Worm (Caenorhabditis elegans) whole organism, mixed stage, embryonic: Measurements from ENCODE around the gene W01A11.1.

Experiments
- M03D4.4 ChIP-seq: sonication (generic microtip); optimal IDR thresholded peaks from 2 replicates; lab custom pipeline; 2017; ENCODE audit warnings: mild to moderate bottlenecking, missing genetic modification characterization, missing compliant biosample characterization
- bed-3 ChIP-seq: fragments of 200-800 bp; sonication (Bioruptor generic); optimal IDR thresholded peaks from 3 replicates; lab custom pipeline; 2018; ENCODE audit warnings: mild to moderate bottlenecking, missing genetic modification characterization, moderate library complexity, missing compliant biosample characterization
- blmp-1 ChIP-seq: fragments of 150-350 bp; optimal IDR thresholded peaks from 2 replicates; lab custom pipeline; 2014; ENCODE audit warnings: missing biosample characterization, missing genetic modification characterization
- ceh-39 ChIP-seq: fragments of 150-350 bp; optimal IDR thresholded peaks from 2 replicates; lab custom pipeline; 2014; ENCODE audit warnings: missing biosample characterization, missing genetic modification characterization
- ceh-43 ChIP-seq: fragments of 200-800 bp; sonication (Bioruptor generic); optimal IDR thresholded peaks from 2 replicates; lab custom pipeline; 2018; ENCODE audit warnings: mild to moderate bottlenecking, missing genetic modification characterization, moderate library complexity, missing compliant biosample characterization
- ceh-83 ChIP-seq: fragments of 200-800 bp; sonication (Bioruptor generic); optimal IDR thresholded peaks from 2 replicates; lab custom pipeline; 2018; ENCODE audit warnings: mild to moderate bottlenecking, missing genetic modification characterization, missing compliant biosample characterization
- ces-1 ChIP-seq: fragments of 150-350 bp; optimal IDR thresholded peaks from 2 replicates; lab custom pipeline; 2014; ENCODE audit warnings: missing biosample characterization, missing genetic modification reagents, missing genetic modification characterization
- cnd-1 ChIP-seq: fragments of 200-800 bp; sonication (Bioruptor generic); optimal IDR thresholded peaks from 2 replicates; lab custom pipeline; 2018; ENCODE audit warnings: mild to moderate bottlenecking, missing genetic modification characterization, missing compliant biosample characterization
- drap-1 ChIP-seq: fragments of 200-800 bp; sonication (Bioruptor generic); optimal IDR thresholded peaks from 3 replicates; lab custom pipeline; 2018; ENCODE audit warnings: mild to moderate bottlenecking, missing genetic modification characterization, missing compliant biosample characterization
- elt-1 ChIP-seq: sonication (generic microtip); optimal IDR thresholded peaks from 2 replicates; lab custom pipeline; 2017; ENCODE audit warnings: missing genetic modification characterization, mild to moderate bottlenecking, missing compliant biosample characterization, antibody characterized with exemption, moderate library complexity, borderline replicate concordance; ENCODE audit not compliant: insufficient read depth
- elt-3 ChIP-seq: fragments of 150-350 bp; optimal IDR thresholded peaks from 2 replicates; lab custom pipeline; 2014; ENCODE audit warnings: missing biosample characterization, missing genetic modification characterization
- flh-1 ChIP-seq: fragments of 200-800 bp; sonication (Bioruptor generic); optimal IDR thresholded peaks from 2 replicates; lab custom pipeline; 2018; ENCODE audit warnings: mild to moderate bottlenecking, missing genetic modification characterization, moderate library complexity, missing compliant biosample characterization
- ham-2 ChIP-seq: fragments of 200-800 bp; sonication (Bioruptor generic); optimal IDR thresholded peaks from 2 replicates; lab custom pipeline; 2018; ENCODE audit warnings: mild to moderate bottlenecking, missing genetic modification characterization, missing compliant biosample characterization
- hlh-1 ChIP-seq: fragments of 150-350 bp; optimal IDR thresholded peaks from 2 replicates; lab custom pipeline; 2014; ENCODE audit warnings: missing biosample characterization, missing genetic modification reagents, missing genetic modification characterization
- lin-13 ChIP-seq: fragments of 150-350 bp; optimal IDR thresholded peaks from 2 replicates; lab custom pipeline; 2014; ENCODE audit warnings: missing biosample characterization, missing genetic modification characterization
- lin-32 ChIP-seq: fragments of 200-800 bp; sonication (Bioruptor generic); optimal IDR thresholded peaks from 2 replicates; lab custom pipeline; 2018; ENCODE audit warnings: mild to moderate bottlenecking, missing genetic modification characterization, missing compliant biosample characterization
- lsy-2 ChIP-seq: fragments of 150-350 bp; optimal IDR thresholded peaks from 2 replicates; lab custom pipeline; 2014; ENCODE audit warnings: missing biosample characterization, missing genetic modification characterization
- mep-1 ChIP-seq: fragments of 150-350 bp; optimal IDR thresholded peaks from 2 replicates; lab custom pipeline; 2017; ENCODE audit warnings: missing biosample characterization, missing genetic modification reagents, missing genetic modification characterization, inconsistent platforms
- nhr-12 ChIP-seq: fragments of 150-350 bp; optimal IDR thresholded peaks from 2 replicates; lab custom pipeline; 2014; ENCODE audit warnings: missing biosample characterization, missing genetic modification characterization
- nhr-2 ChIP-seq: fragments of 150-350 bp; optimal IDR thresholded peaks from 2 replicates; lab custom pipeline; 2014; ENCODE audit warnings: missing biosample characterization, missing genetic modification characterization
- nhr-237 ChIP-seq: fragments of 150-350 bp; optimal IDR thresholded peaks from 2 replicates; lab custom pipeline; 2014; ENCODE audit warnings: missing biosample characterization, missing genetic modification characterization
- nhr-28 ChIP-seq: fragments of 150-350 bp; optimal IDR thresholded peaks from 2 replicates; lab custom pipeline; 2014; ENCODE audit warnings: missing biosample characterization, missing genetic modification characterization
- nhr-76 ChIP-seq: sonication (generic microtip); optimal IDR thresholded peaks from 2 replicates; lab custom pipeline; 2017; ENCODE audit warnings: missing biosample characterization, missing genetic modification characterization
- pha-4 ChIP-seq: fragments of 150-350 bp; optimal IDR thresholded peaks from 2 replicates; lab custom pipeline; 2018; ENCODE audit warnings: missing biosample characterization, missing genetic modification reagents, missing genetic modification characterization
- sem-2 ChIP-seq: fragments of 200-800 bp; sonication (Bioruptor generic); optimal IDR thresholded peaks from 2 replicates; lab custom pipeline; 2018; ENCODE audit warnings: mild to moderate bottlenecking, missing genetic modification characterization, missing compliant biosample characterization
- snpc-4 ChIP-seq: fragments of 150-350 bp; optimal IDR thresholded peaks from 2 replicates; lab custom pipeline; 2014; ENCODE audit warnings: missing biosample characterization, missing genetic modification characterization
- sptf-1 ChIP-seq: sonication (generic microtip); optimal IDR thresholded peaks from 2 replicates; lab custom pipeline; 2017; ENCODE audit warnings: mild to moderate bottlenecking, missing genetic modification characterization, moderate library complexity, missing compliant biosample characterization
- tbx-8 ChIP-seq: fragments of 200-800 bp; sonication (Bioruptor generic); optimal IDR thresholded peaks from 2 replicates; lab custom pipeline; 2018; ENCODE audit warnings: mild to moderate bottlenecking, missing genetic modification characterization, moderate library complexity, missing compliant biosample characterization
- unc-62 ChIP-seq: fragments of 150-350 bp; optimal IDR thresholded peaks from 2 replicates; lab custom pipeline; 2014; ENCODE audit warnings: missing biosample characterization, missing genetic modification reagents, missing genetic modification characterization
- ztf-11 ChIP-seq: fragments of 150-350 bp; optimal IDR thresholded peaks from 2 replicates; lab custom pipeline; 2014; ENCODE audit warnings: missing biosample characterization, missing genetic modification characterization

The W01A11.1 gene

ce11 chrV:6513356-6513755 lies 14.3 kb downstream of the W01A11.1 start:
- TF ChIP-seq drap-1 (GFP tag; lab: Kevin White, UChicago) (no peak), ztf-11 (tag; lab: Kevin White, UChicago) (no peak), unc-62 (GFP tag; lab: Kevin White, UChicago) (no peak), ceh-43 (no peak), cnd-1 (no peak), pha-4 (no peak), M03D4.4 (no peak), ham-2 (peak; percentile 29)

ce11 chrV:6513786-6514430 lies 14.9 kb downstream of the W01A11.1 start:
- TF ChIP-seq nhr-76 (no peak), sptf-1 (tag; lab: Kevin White, UChicago) (no peak), pha-4 (no peak), nhr-28 (no peak), ceh-83 (GFP tag; lab: Kevin White, UChicago) (no peak), mep-1 (tag; lab: Kevin White, UChicago) (no peak), drap-1 (GFP tag; lab: Kevin White, UChicago) (no peak), nhr-12 (tag; lab: Kevin White, UChicago) (no peak)

ce11 chrV:6514887-6515324 lies 15.9 kb downstream of the W01A11.1 start, which contains the start of gene dpy-11:
dpy-11 (minus strand) TSS chrV:6515240.
- no peak for TF ChIP-seq blmp-1 (tag; lab: Kevin White, UChicago)
- no peak for TF ChIP-seq drap-1 (GFP tag; lab: Kevin White, UChicago)
- TF ChIP-seq M03D4.4: no peak
- no peak for TF ChIP-seq sptf-1 (tag; lab: Kevin White, UChicago)
- TF ChIP-seq ces-1 (GFP tag; lab: Kevin White, UChicago): no peak
- TF ChIP-seq ham-2: no peak
- TF ChIP-seq nhr-28: no peak
- TF ChIP-seq tbx-8 (GFP tag; lab: Kevin White, UChicago): no peak
- TF ChIP-seq lin-13: no peak
- TF ChIP-seq elt-1 (tag; lab: Kevin White, UChicago): no peak
- TF ChIP-seq elt-3: no peak
- no peak for TF ChIP-seq bed-3 (GFP tag; lab: Kevin White, UChicago)
- TF ChIP-seq ceh-43: no peak
- no peak for TF ChIP-seq hlh-1 (tag; lab: Kevin White, UChicago)
- no peak for TF ChIP-seq nhr-2 (tag; lab: Kevin White, UChicago)
- TF ChIP-seq ztf-11 (tag; lab: Kevin White, UChicago): no peak
- no peak for TF ChIP-seq nhr-237 (tag; lab: Kevin White, UChicago)
- TF ChIP-seq lin-32 (GFP tag; lab: Kevin White, UChicago): no peak

- TF ChIP-seq sptf-1 (tag; lab: Kevin White, UChicago): no peak
- no peak for TF ChIP-seq ceh-39
- TF ChIP-seq pha-4: no peak
- no peak for TF ChIP-seq cnd-1
- TF ChIP-seq elt-3: no peak
- TF ChIP-seq lsy-2: no peak
- TF ChIP-seq snpc-4 (tag; lab: Kevin White, UChicago): no peak
- no peak for TF ChIP-seq hlh-1 (tag; lab: Kevin White, UChicago)
- TF ChIP-seq sem-2 (GFP tag; lab: Kevin White, UChicago): no peak
Observed at ce11 chrV:6515344-6515743, 16.3 kb downstream of the W01A11.1 start.

ce11 chrV:6516491-6517304 lies 17.7 kb downstream of the W01A11.1 start, which contains the start of gene mdh-1:
mdh-1 (minus strand) TSS chrV:6516526.
- no peak for TF ChIP-seq ztf-11 (tag; lab: Kevin White, UChicago)
- no peak for TF ChIP-seq nhr-76
- TF ChIP-seq ceh-39: no peak
- no peak for TF ChIP-seq cnd-1
- TF ChIP-seq flh-1 (GFP tag; lab: Kevin White, UChicago): no peak
- no peak for TF ChIP-seq lin-32 (GFP tag; lab: Kevin White, UChicago)
- no peak for TF ChIP-seq ceh-83 (GFP tag; lab: Kevin White, UChicago)
- no peak for TF ChIP-seq blmp-1 (tag; lab: Kevin White, UChicago)
- no peak for TF ChIP-seq drap-1 (GFP tag; lab: Kevin White, UChicago)
- no peak for TF ChIP-seq ces-1 (GFP tag; lab: Kevin White, UChicago)
- no peak for TF ChIP-seq hlh-1 (tag; lab: Kevin White, UChicago)
- TF ChIP-seq snpc-4 (tag; lab: Kevin White, UChicago): no peak
- no peak for TF ChIP-seq sem-2 (GFP tag; lab: Kevin White, UChicago)
- TF ChIP-seq mep-1 (tag; lab: Kevin White, UChicago): no peak
- TF ChIP-seq nhr-28: no peak
- no peak for TF ChIP-seq elt-3
